2 fruit fly cellular contexts compared by ENCODE assay signal in the genomic region with DNA sequence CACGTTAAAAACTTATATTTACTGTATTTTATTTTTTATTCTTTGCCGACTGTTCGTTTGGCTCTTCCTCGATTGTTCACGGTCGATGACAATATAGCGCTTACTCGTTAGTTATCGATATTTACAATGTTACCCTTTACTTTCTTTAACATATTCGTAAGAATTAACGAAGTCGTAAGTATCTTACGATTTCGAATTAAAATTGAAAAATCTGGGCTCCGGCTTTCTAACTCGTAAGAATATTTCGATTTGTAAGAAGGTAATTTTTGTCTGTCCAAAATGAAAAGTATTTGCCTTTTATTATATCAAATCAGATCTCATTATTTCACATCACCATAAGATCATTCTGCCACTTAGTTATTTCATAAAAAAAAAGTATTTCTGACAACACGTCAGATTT.
TF ChIP-seq lines count a peak whose summit lies in the region.

No protein-coding gene starts in this region.

- no peak for TF ChIP-seq CTCF in whole organism, embryonic (GFP tag; optimal IDR thresholded peaks at IDR 0.05; lab: Kevin White, UChicago)

TF ChIP-seq in whole organism, adult, 20 proteins besides CTCF, POLR2A, EP300 and RAD21:
- TF ChIP-seq Crg-1 (GFP tag; optimal IDR thresholded peaks at IDR 0.05; lab: Kevin White, UChicago) (no peak), kay (GFP tag; lab: Kevin White, UChicago; ENCODE audit: borderline replicate concordance) (peak; percentile 39)

TF ChIP-seq in whole organism, embryonic, 481 proteins besides CTCF, POLR2A, EP300 and RAD21 (continues in another document):
- TF ChIP-seq her (GFP tag; optimal IDR thresholded peaks at IDR 0.05; lab: Kevin White, UChicago) = no peak
- no peak for TF ChIP-seq CG7745 (tag; optimal IDR thresholded peaks at IDR 0.05; lab: Kevin White, UChicago)
- no peak for TF ChIP-seq sna (GFP tag; IDR thresholded peaks at IDR 0.05; lab: Robert Waterston, UW; ENCODE audit: partially characterized antibody)
- TF ChIP-seq Aef1 (GFP tag; IDR thresholded peaks at IDR 0.05; lab: Robert Waterston, UW) = no peak
- no peak for TF ChIP-seq CG15514 (GFP tag; optimal IDR thresholded peaks at IDR 0.05; lab: Kevin White, UChicago)
- no peak for TF ChIP-seq dmrt11E (tag; optimal IDR thresholded peaks at IDR 0.05; lab: Kevin White, UChicago)
- no peak for TF ChIP-seq jing (GFP tag; optimal IDR thresholded peaks at IDR 0.05; lab: Kevin White, UChicago)
- TF ChIP-seq ato (GFP tag; IDR thresholded peaks at IDR 0.05; lab: Robert Waterston, UW; ENCODE audit: partially characterized antibody) = no peak
- no peak for TF ChIP-seq fd102C (GFP tag; optimal IDR thresholded peaks at IDR 0.05; lab: Kevin White, UChicago)
- no peak for TF ChIP-seq Meics (GFP tag; optimal IDR thresholded peaks at IDR 0.05; lab: Kevin White, UChicago)
- TF ChIP-seq CG1792 (GFP tag; optimal IDR thresholded peaks at IDR 0.05; lab: Kevin White, UChicago) = no peak
- no peak for TF ChIP-seq CG11247 (GFP tag; IDR thresholded peaks at IDR 0.05; lab: Robert Waterston, UW)
- no peak for TF ChIP-seq ERR (GFP tag; optimal IDR thresholded peaks at IDR 0.05; lab: Kevin White, UChicago)
- TF ChIP-seq cg (GFP tag; optimal IDR thresholded peaks at IDR 0.05; lab: Kevin White, UChicago) = no peak
- TF ChIP-seq maf-S (GFP tag; optimal IDR thresholded peaks at IDR 0.05; lab: Kevin White, UChicago) = no peak
- peak; percentile 29; the same call in 2 of the 3 replicates for TF ChIP-seq row (GFP tag; IDR thresholded peaks at IDR 0.05; lab: Robert Waterston, UW)
- TF ChIP-seq CG17802 (tag; optimal IDR thresholded peaks at IDR 0.05; lab: Kevin White, UChicago) = peak; percentile 76
- TF ChIP-seq Dref (GFP tag; IDR thresholded peaks at IDR 0.05; lab: Robert Waterston, UW) = peak; percentile 44; the same call in 1 of the 2 replicates
- peak; percentile 11 for TF ChIP-seq Lhr (GFP tag; optimal IDR thresholded peaks at IDR 0.05; lab: Kevin White, UChicago)
- TF ChIP-seq Hand (GFP tag; optimal IDR thresholded peaks at IDR 0.05; lab: Kevin White, UChicago) = no peak
- no peak for TF ChIP-seq Hsf (GFP tag; optimal IDR thresholded peaks at IDR 0.05; lab: Kevin White, UChicago)
- TF ChIP-seq gsb (GFP tag; IDR thresholded peaks at IDR 0.05; lab: Robert Waterston, UW) = no peak
- no peak for TF ChIP-seq CG11696 (GFP tag; IDR thresholded peaks at IDR 0.05; lab: Robert Waterston, UW)
- no peak for TF ChIP-seq Sox100B (GFP tag; optimal IDR thresholded peaks at IDR 0.05; lab: Kevin White, UChicago)
- TF ChIP-seq Bgb (GFP tag; IDR thresholded peaks at IDR 0.05; lab: Robert Waterston, UW; ENCODE audit: partially characterized antibody) = no peak
- no peak for TF ChIP-seq Side (GFP tag; optimal IDR thresholded peaks at IDR 0.05; lab: Kevin White, UChicago)
- TF ChIP-seq CoRest (tag; optimal IDR thresholded peaks at IDR 0.05; lab: Kevin White, UChicago) = no peak
- TF ChIP-seq CG30020 (tag; optimal IDR thresholded peaks at IDR 0.05; lab: Kevin White, UChicago) = peak; percentile 91
- no peak for TF ChIP-seq knrl (GFP tag; IDR thresholded peaks at IDR 0.05; lab: Robert Waterston, UW; ENCODE audit: partially characterized antibody)
- no peak for TF ChIP-seq CG18599 (GFP tag; optimal IDR thresholded peaks at IDR 0.05; lab: Kevin White, UChicago)
- no peak for TF ChIP-seq CG3726 (GFP tag; IDR thresholded peaks at IDR 0.05; lab: Robert Waterston, UW)
- no peak for TF ChIP-seq CG33213 (GFP tag; optimal IDR thresholded peaks at IDR 0.05; lab: Kevin White, UChicago)
- TF ChIP-seq Atf3 (GFP tag; optimal IDR thresholded peaks at IDR 0.05; lab: Kevin White, UChicago) = no peak
- TF ChIP-seq CG16815 (GFP tag; optimal IDR thresholded peaks at IDR 0.05; lab: Kevin White, UChicago) = no peak
- peak; percentile 34 for TF ChIP-seq BEAF-32 (GFP tag; optimal IDR thresholded peaks at IDR 0.05; lab: Kevin White, UChicago)
- no peak for TF ChIP-seq Rfx (GFP tag; IDR thresholded peaks at IDR 0.05; lab: Robert Waterston, UW)
- no peak for TF ChIP-seq CG15696 (tag; optimal IDR thresholded peaks at IDR 0.05; lab: Kevin White, UChicago)
- no peak for TF ChIP-seq Dek (tag; optimal IDR thresholded peaks at IDR 0.05; lab: Kevin White, UChicago)
- no peak for TF ChIP-seq abd-A (tag; optimal IDR thresholded peaks at IDR 0.05; lab: Kevin White, UChicago)
- no peak for TF ChIP-seq trh (GFP tag; optimal IDR thresholded peaks at IDR 0.05; lab: Kevin White, UChicago)
- TF ChIP-seq NK7.1 (GFP tag; optimal IDR thresholded peaks at IDR 0.05; lab: Kevin White, UChicago) = no peak
- TF ChIP-seq fd3F (GFP tag; optimal IDR thresholded peaks at IDR 0.05; lab: Kevin White, UChicago) = no peak
- TF ChIP-seq sens-2 (GFP tag; IDR thresholded peaks at IDR 0.05; lab: Robert Waterston, UW) = no peak
- TF ChIP-seq CG3407 (GFP tag; optimal IDR thresholded peaks at IDR 0.05; lab: Kevin White, UChicago) = no peak
- no peak for TF ChIP-seq CG18619 (GFP tag; optimal IDR thresholded peaks at IDR 0.05; lab: Kevin White, UChicago)
- no peak for TF ChIP-seq gt (GFP tag; IDR thresholded peaks at IDR 0.05; lab: Robert Waterston, UW)
- no peak for TF ChIP-seq odd (GFP tag; optimal IDR thresholded peaks at IDR 0.05; lab: Kevin White, UChicago)
- TF ChIP-seq HLH54F (GFP tag; optimal IDR thresholded peaks at IDR 0.05; lab: Kevin White, UChicago) = no peak
- no peak for TF ChIP-seq CG7271 (tag; optimal IDR thresholded peaks at IDR 0.05; lab: Kevin White, UChicago)
- no peak for TF ChIP-seq NfI (GFP tag; optimal IDR thresholded peaks at IDR 0.05; lab: Kevin White, UChicago)
- no peak for TF ChIP-seq CG8478 (optimal IDR thresholded peaks at IDR 0.05; lab: Kevin White, UChicago)
- TF ChIP-seq CG11695 (GFP tag; IDR thresholded peaks at IDR 0.05; lab: Robert Waterston, UW) = no peak
- no peak for TF ChIP-seq zf30C (GFP tag; optimal IDR thresholded peaks at IDR 0.05; lab: Kevin White, UChicago)
- TF ChIP-seq Hr39 (optimal IDR thresholded peaks at IDR 0.05; lab: Kevin White, UChicago) = no peak
- TF ChIP-seq h (optimal IDR thresholded peaks at IDR 0.05; lab: Kevin White, UChicago) = no peak
- TF ChIP-seq CG14667 (GFP tag; IDR thresholded peaks at IDR 0.05; lab: Robert Waterston, UW) = no peak
- TF ChIP-seq CG1529 (GFP tag; optimal IDR thresholded peaks at IDR 0.05; lab: Kevin White, UChicago) = no peak
- TF ChIP-seq repo (GFP tag; optimal IDR thresholded peaks at IDR 0.05; lab: Kevin White, UChicago) = no peak
- no peak for TF ChIP-seq CG12744 (GFP tag; optimal IDR thresholded peaks at IDR 0.05; lab: Kevin White, UChicago)
- no peak for TF ChIP-seq CG2678 (tag; optimal IDR thresholded peaks at IDR 0.05; lab: Kevin White, UChicago)
- no peak for TF ChIP-seq Ssrp (tag; optimal IDR thresholded peaks at IDR 0.05; lab: Kevin White, UChicago)
- TF ChIP-seq slp2 (GFP tag; optimal IDR thresholded peaks at IDR 0.05; lab: Kevin White, UChicago) = no peak
- TF ChIP-seq CG9876 (GFP tag; optimal IDR thresholded peaks at IDR 0.05; lab: Kevin White, UChicago) = no peak
- no peak for TF ChIP-seq prd (optimal IDR thresholded peaks at IDR 0.05; lab: Kevin White, UChicago)
- no peak for TF ChIP-seq prd (GFP tag; IDR thresholded peaks at IDR 0.05; lab: Robert Waterston, UW)
- no peak for TF ChIP-seq crc (GFP tag; optimal IDR thresholded peaks at IDR 0.05; lab: Kevin White, UChicago)
- no peak for TF ChIP-seq CG3838 (GFP tag; optimal IDR thresholded peaks at IDR 0.05; lab: Kevin White, UChicago)
- TF ChIP-seq CG10321 (GFP tag; IDR thresholded peaks at IDR 0.05; lab: Robert Waterston, UW) = no peak
- no peak for TF ChIP-seq chinmo (GFP tag; IDR thresholded peaks at IDR 0.05; lab: Robert Waterston, UW; ENCODE audit: partially characterized antibody)
- no peak for TF ChIP-seq sr (GFP tag; IDR thresholded peaks at IDR 0.05; lab: Robert Waterston, UW)
- no peak for TF ChIP-seq CG16813 (GFP tag; IDR thresholded peaks at IDR 0.05; lab: Robert Waterston, UW; ENCODE audit: partially characterized antibody)
- no peak for TF ChIP-seq CG15269 (tag; optimal IDR thresholded peaks at IDR 0.05; lab: Kevin White, UChicago)
- peak; percentile 31 for TF ChIP-seq sens (GFP tag; lab: Kevin White, UChicago)
- TF ChIP-seq zfh1 (GFP tag; IDR thresholded peaks at IDR 0.05; lab: Robert Waterston, UW) = no peak
- TF ChIP-seq Drgx (GFP tag; IDR thresholded peaks at IDR 0.05; lab: Robert Waterston, UW) = no peak
- TF ChIP-seq CG10147 (GFP tag; optimal IDR thresholded peaks at IDR 0.05; lab: Kevin White, UChicago) = no peak
- TF ChIP-seq CG1024 (GFP tag; IDR thresholded peaks at IDR 0.05; lab: Robert Waterston, UW) = peak; percentile 58; the same call in 1 of the 2 replicates
- TF ChIP-seq PHDP (tag; optimal IDR thresholded peaks at IDR 0.05; lab: Kevin White, UChicago) = no peak
- TF ChIP-seq CG7556 (GFP tag; optimal IDR thresholded peaks at IDR 0.05; lab: Kevin White, UChicago) = no peak
- TF ChIP-seq CG10267 (tag; optimal IDR thresholded peaks at IDR 0.05; lab: Kevin White, UChicago) = no peak
- TF ChIP-seq CG17328 (GFP tag; IDR thresholded peaks at IDR 0.05; lab: Robert Waterston, UW) = no peak
- TF ChIP-seq emc (GFP tag; optimal IDR thresholded peaks at IDR 0.05; lab: Kevin White, UChicago) = no peak
- peak; percentile 75 for TF ChIP-seq ssp (GFP tag; IDR thresholded peaks at IDR 0.05; lab: Robert Waterston, UW)
- TF ChIP-seq chm (GFP tag; IDR thresholded peaks at IDR 0.05; lab: Robert Waterston, UW) = no peak
- TF ChIP-seq Mad (GFP tag; optimal IDR thresholded peaks at IDR 0.05; lab: Kevin White, UChicago) = no peak
- TF ChIP-seq zen2 (GFP tag; IDR thresholded peaks at IDR 0.05; lab: Robert Waterston, UW; ENCODE audit: partially characterized antibody) = no peak
- TF ChIP-seq Ets65A (GFP tag; lab: Kevin White, UChicago) = peak; percentile 31
- TF ChIP-seq Scr (GFP tag; IDR thresholded peaks at IDR 0.05; lab: Robert Waterston, UW; ENCODE audit: partially characterized antibody) = no peak
